Worm (Caenorhabditis elegans) whole organism, mixed stage, embryonic: Measurements from ENCODE around the gene nol-56.

Experiments
- blmp-1 ChIP-seq: fragments of 150-350 bp; optimal IDR thresholded peaks from 2 replicates; lab custom pipeline; 2014; ENCODE audit warnings: missing biosample characterization, missing genetic modification characterization
- cnd-1 ChIP-seq: fragments of 200-800 bp; sonication (Bioruptor generic); optimal IDR thresholded peaks from 2 replicates; lab custom pipeline; 2018; ENCODE audit warnings: mild to moderate bottlenecking, missing genetic modification characterization, missing compliant biosample characterization
- drap-1 ChIP-seq: fragments of 200-800 bp; sonication (Bioruptor generic); optimal IDR thresholded peaks from 3 replicates; lab custom pipeline; 2018; ENCODE audit warnings: mild to moderate bottlenecking, missing genetic modification characterization, missing compliant biosample characterization
- elt-1 ChIP-seq: sonication (generic microtip); optimal IDR thresholded peaks from 2 replicates; lab custom pipeline; 2017; ENCODE audit warnings: missing genetic modification characterization, mild to moderate bottlenecking, missing compliant biosample characterization, antibody characterized with exemption, moderate library complexity, borderline replicate concordance; ENCODE audit not compliant: insufficient read depth
- lin-13 ChIP-seq: fragments of 150-350 bp; optimal IDR thresholded peaks from 2 replicates; lab custom pipeline; 2014; ENCODE audit warnings: missing biosample characterization, missing genetic modification characterization
- mab-5 ChIP-seq: fragments of 150-350 bp; optimal IDR thresholded peaks from 2 replicates; lab custom pipeline; 2014; ENCODE audit warnings: missing biosample characterization, missing genetic modification characterization
- mep-1 ChIP-seq: fragments of 150-350 bp; optimal IDR thresholded peaks from 2 replicates; lab custom pipeline; 2017; ENCODE audit warnings: missing biosample characterization, missing genetic modification reagents, missing genetic modification characterization, inconsistent platforms
- nhr-12 ChIP-seq: fragments of 150-350 bp; optimal IDR thresholded peaks from 2 replicates; lab custom pipeline; 2014; ENCODE audit warnings: missing biosample characterization, missing genetic modification characterization
- nhr-237 ChIP-seq: fragments of 150-350 bp; optimal IDR thresholded peaks from 2 replicates; lab custom pipeline; 2014; ENCODE audit warnings: missing biosample characterization, missing genetic modification characterization
- nhr-28 ChIP-seq: fragments of 150-350 bp; optimal IDR thresholded peaks from 2 replicates; lab custom pipeline; 2014; ENCODE audit warnings: missing biosample characterization, missing genetic modification characterization
- pha-4 ChIP-seq: fragments of 150-350 bp; optimal IDR thresholded peaks from 2 replicates; lab custom pipeline; 2018; ENCODE audit warnings: missing biosample characterization, missing genetic modification reagents, missing genetic modification characterization
- unc-39 ChIP-seq: fragments of 150-350 bp; optimal IDR thresholded peaks from 2 replicates; lab custom pipeline; 2014; ENCODE audit warnings: missing biosample characterization, missing genetic modification characterization
- unc-62 ChIP-seq: fragments of 150-350 bp; optimal IDR thresholded peaks from 2 replicates; lab custom pipeline; 2014; ENCODE audit warnings: missing biosample characterization, missing genetic modification reagents, missing genetic modification characterization
- zip-8 ChIP-seq: fragments of 150-350 bp; optimal IDR thresholded peaks from 2 replicates; lab custom pipeline; 2014; ENCODE audit warnings: missing biosample characterization, missing genetic modification characterization

DNA sequence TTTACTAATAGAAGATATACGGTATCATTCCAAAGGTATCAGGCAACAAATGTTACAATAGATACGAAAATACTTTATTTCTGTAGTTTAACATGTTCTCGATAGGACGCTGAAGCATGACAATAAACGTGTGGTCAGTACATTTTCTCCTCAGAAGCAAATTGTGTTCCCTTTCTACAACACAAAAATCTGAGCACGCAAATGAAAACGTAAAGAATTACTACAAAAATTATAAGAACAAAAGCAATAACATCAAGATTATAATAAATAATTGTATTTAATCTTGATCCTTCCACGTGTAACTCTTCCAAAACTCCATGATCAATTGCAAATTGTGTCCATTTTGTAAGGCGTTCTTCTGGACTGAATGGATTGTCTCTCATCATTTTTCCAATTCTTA lies 27.0 kb upstream of the nol-56 start:
- no peak for TF ChIP-seq pha-4
- no peak for TF ChIP-seq elt-1 (tag; lab: Kevin White, UChicago)
- no peak for TF ChIP-seq lin-13
- no peak for TF ChIP-seq unc-39 (tag; lab: Kevin White, UChicago)
- no peak for TF ChIP-seq nhr-237 (tag; lab: Kevin White, UChicago)
- no peak for TF ChIP-seq unc-62 (GFP tag; lab: Kevin White, UChicago)
- TF ChIP-seq drap-1: no peak
- TF ChIP-seq blmp-1 (tag; lab: Kevin White, UChicago): no peak
- TF ChIP-seq mep-1 (tag; lab: Kevin White, UChicago): no peak
- no peak for TF ChIP-seq nhr-28
- no peak for TF ChIP-seq nhr-12 (tag; lab: Kevin White, UChicago)
- no peak for TF ChIP-seq cnd-1 (tag; lab: Kevin White, UChicago)
- TF ChIP-seq mab-5 (tag; lab: Kevin White, UChicago): no peak
- TF ChIP-seq zip-8 (tag; lab: Kevin White, UChicago): no peak
